Fruit fly (Drosophila melanogaster): Measurements from ENCODE around the gene yellow-k.

The yellow-k gene

dm6 chr3L:15534274-15535227 is 14.1 kb downstream of the yellow-k start (continued):
- no peak for TF ChIP-seq nom (GFP tag; optimal IDR thresholded peaks at IDR 0.05)
- TF ChIP-seq sqz (GFP tag; optimal IDR thresholded peaks at IDR 0.05) = peak; percentile 69
- TF ChIP-seq CG2116 (GFP tag; optimal IDR thresholded peaks at IDR 0.05) = no peak
- peak; percentile 11 for TF ChIP-seq CG18011 (GFP tag; optimal IDR thresholded peaks at IDR 0.05)
- TF ChIP-seq Xrp1 (GFP tag; IDR thresholded peaks at IDR 0.05) = peak; percentile 14; the same call in 1 of the 2 replicates
- no peak for TF ChIP-seq E2f2 (GFP tag; IDR thresholded peaks at IDR 0.05)
- no peak for TF ChIP-seq D (optimal IDR thresholded peaks at IDR 0.05)
- peak; percentile 43 for TF ChIP-seq D (GFP tag; optimal IDR thresholded peaks at IDR 0.05)
- no peak for TF ChIP-seq zf30C (GFP tag; optimal IDR thresholded peaks at IDR 0.05)
- peak; percentile 87 for TF ChIP-seq CG18619 (GFP tag; optimal IDR thresholded peaks at IDR 0.05)
- TF ChIP-seq CG3847 (GFP tag; IDR thresholded peaks at IDR 0.05) = peak; percentile 51
- no peak for TF ChIP-seq Mrtf (GFP tag; IDR thresholded peaks at IDR 0.05)
- peak; percentile 81 for TF ChIP-seq CG2678 (tag; optimal IDR thresholded peaks at IDR 0.05)
- TF ChIP-seq Awh (GFP tag; IDR thresholded peaks at IDR 0.05) = no peak; the same call in 1 of the 2 replicates
- peak; percentile 56 for TF ChIP-seq pnt (GFP tag; optimal IDR thresholded peaks at IDR 0.05)
- TF ChIP-seq HLH3B (GFP tag; IDR thresholded peaks at IDR 0.05) = peak; percentile 41; the same call in 1 of the 2 replicates
- peak; percentile 53 for TF ChIP-seq nerfin-1 (tag; optimal IDR thresholded peaks at IDR 0.05)
- no peak for TF ChIP-seq bigmax (GFP tag; optimal IDR thresholded peaks at IDR 0.05)
- peak; percentile 5 for TF ChIP-seq CG12236 (GFP tag; optimal IDR thresholded peaks at IDR 0.05)
- TF ChIP-seq scrt (GFP tag; optimal IDR thresholded peaks at IDR 0.05) = peak; percentile 50
- TF ChIP-seq CG3995 (GFP tag; optimal IDR thresholded peaks at IDR 0.05) = no peak
- peak; percentile 37 for TF ChIP-seq sug (tag; optimal IDR thresholded peaks at IDR 0.05)
- no peak for TF ChIP-seq Bgb (GFP tag; IDR thresholded peaks at IDR 0.05; ENCODE audit: partially characterized antibody)
- TF ChIP-seq CoRest (tag; optimal IDR thresholded peaks at IDR 0.05) = peak; percentile 87
- TF ChIP-seq hbn (GFP tag; IDR thresholded peaks at IDR 0.05; ENCODE audit: partially characterized antibody) = no peak
- no peak for TF ChIP-seq CTCF (GFP tag; optimal IDR thresholded peaks at IDR 0.05)
- no peak for TF ChIP-seq CG4854 (GFP tag; optimal IDR thresholded peaks at IDR 0.05)
- TF ChIP-seq toy (GFP tag; IDR thresholded peaks at IDR 0.05) = no peak
- 0 out of 3 replicates have a peak, but pooled peaks have one; percentile 38 for TF ChIP-seq ken (GFP tag; IDR thresholded peaks at IDR 0.05)
- no peak for TF ChIP-seq Hr78 (GFP tag; optimal IDR thresholded peaks at IDR 0.05)
- no peak for TF ChIP-seq Sry-δ (GFP tag; optimal IDR thresholded peaks at IDR 0.05)
- no peak for TF ChIP-seq CG6813 (GFP tag; optimal IDR thresholded peaks at IDR 0.05)
- TF ChIP-seq Nf-YC (tag; optimal IDR thresholded peaks at IDR 0.05) = peak; percentile 57
- no peak for TF ChIP-seq CG10565 (GFP tag; optimal IDR thresholded peaks at IDR 0.05)
- peak; percentile 48 for TF ChIP-seq gro (GFP tag; optimal IDR thresholded peaks at IDR 0.05)
- no peak for TF ChIP-seq CG4282 (GFP tag; optimal IDR thresholded peaks at IDR 0.05)
- TF ChIP-seq CG10979 (tag; optimal IDR thresholded peaks at IDR 0.05) = peak; percentile 62
- no peak for TF ChIP-seq Hr39 (optimal IDR thresholded peaks at IDR 0.05)
- TF ChIP-seq salm (tag; optimal IDR thresholded peaks at IDR 0.05) = no peak
- peak; percentile 72 for TF ChIP-seq bcd (GFP tag; optimal IDR thresholded peaks at IDR 0.05)
- TF ChIP-seq Bteb2 (GFP tag; optimal IDR thresholded peaks at IDR 0.05) = peak; percentile 51
- TF ChIP-seq exex (tag; optimal IDR thresholded peaks at IDR 0.05) = peak; percentile 3
- TF ChIP-seq zen (tag; optimal IDR thresholded peaks at IDR 0.05) = peak; percentile 20
- TF ChIP-seq ac (GFP tag; optimal IDR thresholded peaks at IDR 0.05) = no peak
- peak; percentile 62 for TF ChIP-seq CG16863 (GFP tag; optimal IDR thresholded peaks at IDR 0.05)
- TF ChIP-seq ind (GFP tag; optimal IDR thresholded peaks at IDR 0.05) = peak; percentile 68
- TF ChIP-seq CG15601 (tag; optimal IDR thresholded peaks at IDR 0.05) = peak; percentile 42
- no peak for TF ChIP-seq ERR (GFP tag; optimal IDR thresholded peaks at IDR 0.05)
- peak; percentile 15 for TF ChIP-seq Six4 (GFP tag; optimal IDR thresholded peaks at IDR 0.05)

All from whole organism, embryonic.